Worm (Caenorhabditis elegans) whole organism, L2 larva: ENCODE results near the gene C43D7.4.

Source experiments
- C34F6.9 ChIP-seq: fragments of 150-350 bp; optimal IDR thresholded peaks from 2 replicates; lab custom pipeline; 2014; ENCODE audit warnings: missing biosample characterization, missing genetic modification characterization
- R02D3.7 ChIP-seq: fragments of 150-350 bp; optimal IDR thresholded peaks from 2 replicates; lab custom pipeline; 2014; ENCODE audit warnings: missing biosample characterization, missing genetic modification characterization
- ZK546.5 ChIP-seq: sonication (generic microtip); optimal IDR thresholded peaks from 2 replicates; lab custom pipeline; 2017; ENCODE audit warnings: missing biosample characterization, missing genetic modification characterization
- alr-1 ChIP-seq: fragments of 150-350 bp; optimal IDR thresholded peaks from 2 replicates; lab custom pipeline; 2014; ENCODE audit warnings: missing biosample characterization, missing genetic modification characterization
- aly-2 ChIP-seq: fragments of 150-350 bp; optimal IDR thresholded peaks from 2 replicates; lab custom pipeline; 2014; ENCODE audit warnings: missing biosample characterization, missing genetic modification characterization
- elt-3 ChIP-seq: sonication (generic microtip); optimal IDR thresholded peaks from 2 replicates; lab custom pipeline; 2017; ENCODE audit warnings: missing biosample characterization, missing genetic modification characterization
- nhr-23 ChIP-seq: fragments of 150-350 bp; optimal IDR thresholded peaks from 2 replicates; lab custom pipeline; 2014; ENCODE audit warnings: missing biosample characterization, missing genetic modification reagents, missing genetic modification characterization
- nhr-6 ChIP-seq: fragments of 150-350 bp; optimal IDR thresholded peaks from 2 replicates; lab custom pipeline; 2014; ENCODE audit warnings: missing biosample characterization, missing genetic modification characterization
- unc-62 ChIP-seq: fragments of 150-350 bp; optimal IDR thresholded peaks from 2 replicates; lab custom pipeline; 2014; ENCODE audit warnings: missing biosample characterization, missing genetic modification reagents, missing genetic modification characterization
- ztf-11 ChIP-seq: sonication (generic microtip); optimal IDR thresholded peaks from 2 replicates; lab custom pipeline; 2017; ENCODE audit warnings: missing biosample characterization, missing genetic modification characterization

DNA sequence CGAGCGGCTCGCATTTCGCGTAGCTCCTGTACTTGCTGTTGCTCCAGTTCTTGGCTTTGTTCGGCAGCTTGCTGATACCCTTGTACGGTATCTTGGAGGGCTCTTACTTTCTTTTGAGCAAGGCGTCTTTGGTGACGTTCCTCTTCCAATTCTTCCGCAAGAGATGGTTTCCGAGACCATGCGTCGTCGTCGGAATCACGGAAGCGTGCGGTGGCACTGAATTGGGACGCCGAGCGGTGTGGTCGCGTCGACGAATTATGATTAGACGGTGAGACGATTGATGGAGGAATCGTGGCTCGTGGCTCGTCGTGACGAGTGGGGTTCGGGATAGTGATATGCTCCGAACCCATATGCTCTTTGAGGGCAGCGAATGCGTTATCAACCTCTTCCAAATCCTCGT, 45.9 kb downstream of the C43D7.4 start:
- no peak for TF ChIP-seq R02D3.7
- TF ChIP-seq elt-3 (tag; lab: Kevin White, UChicago) = no peak
- TF ChIP-seq ztf-11 = no peak
- TF ChIP-seq nhr-6 = no peak
- no peak for TF ChIP-seq nhr-23
- no peak for TF ChIP-seq alr-1 (tag; lab: Kevin White, UChicago)
- no peak for TF ChIP-seq ZK546.5 (tag; lab: Kevin White, UChicago)
- TF ChIP-seq C34F6.9 (tag; lab: Kevin White, UChicago) = no peak
- no peak for TF ChIP-seq aly-2 (tag; lab: Kevin White, UChicago)
- TF ChIP-seq unc-62 (GFP tag; lab: Kevin White, UChicago) = no peak
